Worm (Caenorhabditis elegans) whole organism, L3 larva: Measurements from ENCODE around the gene eral-1.

Experiments used
- ZK546.5 ChIP-seq: sonication (generic microtip); optimal IDR thresholded peaks from 2 replicates; lab custom pipeline; 2017; ENCODE audit warnings: missing biosample characterization, missing genetic modification characterization
- aly-2 ChIP-seq: fragments of 150-350 bp; optimal IDR thresholded peaks from 2 replicates; lab custom pipeline; 2014; ENCODE audit warnings: missing biosample characterization, missing genetic modification characterization
- ama-1 ChIP-seq: fragments of 150-350 bp; optimal IDR thresholded peaks from 2 replicates; lab custom pipeline; 2018
- ceh-16 ChIP-seq: sonication (generic microtip); optimal IDR thresholded peaks from 2 replicates; lab custom pipeline; 2017; ENCODE audit warnings: missing biosample characterization, missing genetic modification characterization
- ceh-28 ChIP-seq: fragments of 150-350 bp; optimal IDR thresholded peaks from 2 replicates; lab custom pipeline; 2014; ENCODE audit warnings: missing biosample characterization, missing genetic modification reagents, missing genetic modification characterization
- ceh-82 ChIP-seq: fragments of 150-350 bp; optimal IDR thresholded peaks from 2 replicates; lab custom pipeline; 2014; ENCODE audit warnings: missing biosample characterization, missing genetic modification characterization
- ceh-9 ChIP-seq: sonication (generic microtip); optimal IDR thresholded peaks from 2 replicates; lab custom pipeline; 2018; ENCODE audit warnings: missing biosample characterization, missing genetic modification characterization
- daf-12 ChIP-seq: fragments of 150-350 bp; optimal IDR thresholded peaks from 2 replicates; lab custom pipeline; 2014; ENCODE audit warnings: missing biosample characterization, missing genetic modification reagents, missing genetic modification characterization
- egl-27 ChIP-seq: sonication (generic microtip); optimal IDR thresholded peaks from 4 replicates; lab custom pipeline; 2017; ENCODE audit warnings: missing biosample characterization, missing genetic modification reagents, missing genetic modification characterization
- egl-5 ChIP-seq: fragments of 150-350 bp; optimal IDR thresholded peaks from 2 replicates; lab custom pipeline; 2017; ENCODE audit warnings: missing biosample characterization, missing genetic modification reagents, missing genetic modification characterization, inconsistent platforms
- elt-1 ChIP-seq: fragments of 150-350 bp; optimal IDR thresholded peaks from 2 replicates; lab custom pipeline; 2014; ENCODE audit warnings: missing biosample characterization, missing genetic modification characterization
- elt-2 ChIP-seq: sonication (generic microtip); optimal IDR thresholded peaks from 2 replicates; lab custom pipeline; 2016; ENCODE audit warnings: missing genetic modification reagents, mild to moderate bottlenecking, missing genetic modification characterization, missing compliant biosample characterization
- eor-1 ChIP-seq, 2 experiments: fragments of 150-350 bp; optimal IDR thresholded peaks; 2 replicates each; lab custom pipeline; 2014 to 2018; ENCODE audit warnings: missing biosample characterization in 2 of 2, missing genetic modification characterization in 2 of 2
- fkh-10 ChIP-seq: sonication (generic microtip); optimal IDR thresholded peaks from 2 replicates; lab custom pipeline; 2017; ENCODE audit warnings: missing biosample characterization, missing genetic modification reagents, missing genetic modification characterization
- fos-1 ChIP-seq: fragments of 150-350 bp; optimal IDR thresholded peaks from 2 replicates; lab custom pipeline; 2014; ENCODE audit warnings: missing biosample characterization, missing genetic modification characterization
- hmg-11 ChIP-seq: sonication (generic microtip); optimal IDR thresholded peaks from 2 replicates; lab custom pipeline; 2016; ENCODE audit warnings: missing genetic modification characterization, missing compliant biosample characterization
- jun-1 ChIP-seq: fragments of 150-350 bp; optimal IDR thresholded peaks from 2 replicates; lab custom pipeline; 2014; ENCODE audit warnings: missing biosample characterization, missing genetic modification reagents, missing genetic modification characterization
- lin-15B ChIP-seq: fragments of 150-350 bp; optimal IDR thresholded peaks from 2 replicates; lab custom pipeline; 2014; ENCODE audit warnings: missing biosample characterization, missing genetic modification characterization
- lin-39 ChIP-seq: fragments of 150-350 bp; optimal IDR thresholded peaks from 2 replicates; lab custom pipeline; 2018; ENCODE audit warnings: missing biosample characterization, missing genetic modification reagents, missing genetic modification characterization
- mdl-1 ChIP-seq: fragments of 150-350 bp; optimal IDR thresholded peaks from 2 replicates; lab custom pipeline; 2014; ENCODE audit warnings: missing biosample characterization, missing genetic modification characterization
- mml-1 ChIP-seq: fragments of 150-350 bp; sonication (generic microtip); optimal IDR thresholded peaks from 3 replicates; lab custom pipeline; 2014; ENCODE audit warnings: missing biosample characterization, missing genetic modification characterization
- nfya-1 ChIP-seq: sonication (generic microtip); optimal IDR thresholded peaks from 2 replicates; lab custom pipeline; 2017; ENCODE audit warnings: missing genetic modification characterization, mild to moderate bottlenecking, missing compliant biosample characterization, antibody characterized with exemption, moderate library complexity; ENCODE audit not compliant: insufficient read depth
- nhr-11 ChIP-seq: fragments of 150-350 bp; optimal IDR thresholded peaks from 2 replicates; lab custom pipeline; 2014; ENCODE audit warnings: missing biosample characterization, missing genetic modification characterization
- nhr-12 ChIP-seq: fragments of 150-350 bp; optimal IDR thresholded peaks from 2 replicates; lab custom pipeline; 2014; ENCODE audit warnings: missing biosample characterization, missing genetic modification characterization
- nhr-237 ChIP-seq: fragments of 150-350 bp; optimal IDR thresholded peaks from 2 replicates; lab custom pipeline; 2014; ENCODE audit warnings: missing biosample characterization, missing genetic modification characterization
- nhr-43 ChIP-seq: sonication (generic microtip); optimal IDR thresholded peaks from 2 replicates; lab custom pipeline; 2016; ENCODE audit warnings: mild to moderate bottlenecking, missing genetic modification characterization, missing compliant biosample characterization; ENCODE audit not compliant: poor library complexity, severe bottlenecking
- nhr-76 ChIP-seq: fragments of 150-350 bp; sonication (generic microtip); optimal IDR thresholded peaks from 5 replicates; lab custom pipeline; 2014; ENCODE audit warnings: missing biosample characterization, missing genetic modification characterization
- pha-4 ChIP-seq: fragments of 150-350 bp; optimal IDR thresholded peaks from 2 replicates; lab custom pipeline; 2014; ENCODE audit warnings: missing biosample characterization, missing genetic modification reagents, missing genetic modification characterization
- pqm-1 ChIP-seq: fragments of 150-350 bp; optimal IDR thresholded peaks from 2 replicates; lab custom pipeline; 2017; ENCODE audit warnings: missing biosample characterization, missing genetic modification characterization, inconsistent platforms
- sea-2 ChIP-seq: fragments of 150-350 bp; sonication (generic microtip); optimal IDR thresholded peaks from 4 replicates; lab custom pipeline; 2014; ENCODE audit warnings: missing biosample characterization, missing genetic modification reagents, missing genetic modification characterization
- skn-1 ChIP-seq: fragments of 150-350 bp; optimal IDR thresholded peaks from 2 replicates; lab custom pipeline; 2014; ENCODE audit warnings: missing biosample characterization, missing genetic modification characterization
- snpc-4 ChIP-seq: fragments of 150-350 bp; optimal IDR thresholded peaks from 2 replicates; lab custom pipeline; 2014; ENCODE audit warnings: missing biosample characterization, missing genetic modification characterization
- tbx-2 ChIP-seq: sonication (generic microtip); optimal IDR thresholded peaks from 2 replicates; lab custom pipeline; 2016; ENCODE audit warnings: mild to moderate bottlenecking, missing genetic modification characterization, missing compliant biosample characterization
- unc-62 ChIP-seq: fragments of 150-350 bp; sonication (generic microtip); optimal IDR thresholded peaks from 4 replicates; lab custom pipeline; 2014; ENCODE audit warnings: missing biosample characterization, missing genetic modification reagents, missing genetic modification characterization
- ztf-11 ChIP-seq: fragments of 150-350 bp; optimal IDR thresholded peaks from 2 replicates; lab custom pipeline; 2014; ENCODE audit warnings: missing biosample characterization, missing genetic modification characterization

The eral-1 gene

ce11 chrII:9589667-9590066, at the start of gene eral-1:
TSS of gene eral-1 (minus strand) at chrII:9589767.
- no peak for TF ChIP-seq snpc-4 (tag; lab: Kevin White, UChicago)
- no peak for TF ChIP-seq daf-12 (tag; lab: Kevin White, UChicago)
- no peak for TF ChIP-seq lin-15B (tag; lab: Kevin White, UChicago)
- no peak for TF ChIP-seq ceh-28 (tag; lab: Kevin White, UChicago)
- TF ChIP-seq nhr-237 (tag; lab: Kevin White, UChicago), result no peak
- no peak for TF ChIP-seq pha-4
- TF ChIP-seq jun-1 (tag; lab: Kevin White, UChicago), result no peak
- no peak for TF ChIP-seq eor-1 (tag; optimal IDR thresholded peaks at IDR 0.05; lab: Kevin White, UChicago)
- TF ChIP-seq ama-1, result no peak
- no peak for TF ChIP-seq ZK546.5
- no peak for TF ChIP-seq sea-2 (GFP tag; lab: Kevin White, UChicago)
- TF ChIP-seq egl-27 (tag; lab: Kevin White, UChicago), result no peak
- TF ChIP-seq hmg-11 (tag; lab: Kevin White, UChicago), result no peak
- no peak for TF ChIP-seq ztf-11 (tag; lab: Kevin White, UChicago)
- no peak for TF ChIP-seq mdl-1 (tag; lab: Kevin White, UChicago)
- no peak for TF ChIP-seq unc-62 (GFP tag; lab: Kevin White, UChicago)
- no peak for TF ChIP-seq mml-1 (tag; lab: Kevin White, UChicago)
- TF ChIP-seq aly-2, result no peak
- no peak for TF ChIP-seq fos-1 (tag; lab: Kevin White, UChicago)
- TF ChIP-seq nhr-12 (tag; lab: Kevin White, UChicago), result no peak

DNA sequence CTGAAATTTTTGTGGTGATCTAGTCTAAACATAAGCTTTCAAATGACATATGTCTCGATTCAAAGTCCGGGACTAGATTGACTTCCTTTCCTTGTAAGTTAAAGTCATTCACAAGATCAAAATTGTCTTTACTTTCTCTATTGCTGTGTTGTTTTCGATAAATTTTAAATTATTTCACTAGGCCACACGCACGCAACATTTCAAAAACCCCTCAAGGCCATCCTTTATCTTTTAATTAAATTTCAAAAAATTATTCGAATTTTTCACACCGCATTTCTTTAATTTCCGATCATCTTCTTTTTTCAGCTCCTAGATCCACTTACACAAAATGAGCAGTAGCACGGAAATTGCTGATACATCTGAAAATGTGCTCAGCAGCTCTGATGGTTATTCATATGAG, 46.7 kb upstream of the eral-1 start, which contains the start of gene ZK1307.7:
ZK1307.7 (plus strand) TSS at position 301 of the 400 bp plus-strand sequence.
- TF ChIP-seq jun-1 (tag; lab: Kevin White, UChicago) (no peak), egl-5 (tag; lab: Kevin White, UChicago) (no peak), ceh-82 (tag; lab: Kevin White, UChicago) (no peak), nhr-76 (tag; lab: Kevin White, UChicago) (no peak)

DNA sequence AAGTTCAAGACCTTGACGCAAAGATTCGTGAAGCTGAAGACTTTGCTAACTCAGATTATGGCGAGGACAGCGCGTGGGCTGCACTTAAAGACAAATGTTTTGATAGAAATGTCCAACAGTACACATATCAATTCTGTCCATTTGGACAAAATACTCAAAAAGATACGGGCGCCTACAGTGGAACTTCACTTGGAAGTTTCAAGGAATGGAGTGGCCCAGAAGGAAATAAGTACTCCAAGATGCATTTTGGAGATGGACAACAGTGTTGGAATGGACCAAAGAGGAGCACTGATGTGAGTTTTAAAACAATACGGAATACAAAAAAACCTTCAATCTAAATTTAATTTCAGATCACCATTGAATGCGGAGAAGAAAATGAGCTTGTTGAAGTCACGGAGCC, 36.4 kb upstream of the eral-1 start:
- no peak for TF ChIP-seq elt-2 (tag; lab: Kevin White, UChicago)
- no peak for TF ChIP-seq ztf-11 (tag; lab: Kevin White, UChicago)
- no peak for TF ChIP-seq nhr-11 (tag; lab: Kevin White, UChicago)
- TF ChIP-seq nhr-76 (tag; lab: Kevin White, UChicago), result no peak
- no peak for TF ChIP-seq fkh-10 (GFP tag; lab: Kevin White, UChicago)
- TF ChIP-seq snpc-4 (tag; lab: Kevin White, UChicago), result no peak
- TF ChIP-seq aly-2, result no peak
- TF ChIP-seq skn-1, result no peak
- TF ChIP-seq eor-1 (tag; optimal IDR thresholded peaks at IDR 0.05; lab: Kevin White, UChicago), result no peak
- TF ChIP-seq ceh-16 (tag; lab: Kevin White, UChicago), result no peak
- no peak for TF ChIP-seq elt-1

DNA sequence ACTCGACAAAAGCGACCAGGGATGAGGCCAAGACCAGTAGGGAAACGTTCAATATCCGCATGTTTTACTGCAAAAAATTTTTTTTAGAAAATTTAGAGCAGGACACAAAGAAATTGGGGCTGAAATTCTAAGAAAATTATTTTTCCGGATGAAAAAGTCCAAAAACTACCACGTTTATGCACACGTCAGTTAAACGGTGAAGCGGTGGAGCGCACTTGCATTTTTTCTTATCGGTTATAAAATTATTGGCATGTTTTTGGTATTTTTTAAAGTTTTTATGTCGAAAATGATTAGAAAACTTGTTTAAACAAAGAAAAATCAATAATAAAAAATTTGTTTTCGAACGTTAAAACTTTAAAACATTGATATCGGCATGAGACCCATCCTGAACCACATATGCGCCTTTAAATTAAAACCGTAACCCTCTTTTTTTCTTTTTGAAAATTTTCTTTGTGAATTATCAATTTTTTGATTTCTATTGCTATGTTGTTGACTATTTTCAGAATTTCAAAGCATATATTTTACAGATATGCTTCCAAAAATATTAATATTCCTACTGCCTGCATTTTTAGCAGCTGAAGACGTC, 34.6 kb upstream of the eral-1 start, which contains the start of the genes dnj-20 and ZK1307.8:
dnj-20 (minus strand) TSS at position 67 of the 586 bp plus-strand sequence.
ZK1307.8 (plus strand) TSS at position 504 of the 586 bp plus-strand sequence.
- TF ChIP-seq hmg-11 (tag; lab: Kevin White, UChicago) (peak; percentile 33), tbx-2 (tag; lab: Kevin White, UChicago) (no peak), elt-2 (tag; lab: Kevin White, UChicago) (peak; percentile 45), unc-62 (GFP tag; lab: Kevin White, UChicago) (no peak), nfya-1 (tag; lab: Kevin White, UChicago) (peak; percentile 34), eor-1 (tag; optimal IDR thresholded peaks at IDR 0.05; lab: Kevin White, UChicago) (no peak), mml-1 (tag; lab: Kevin White, UChicago) (no peak), nhr-43 (tag; lab: Kevin White, UChicago) (no peak), pqm-1 (peak; percentile 34), ceh-9 (no peak), lin-15B (tag; lab: Kevin White, UChicago) (peak; percentile 40), pha-4 (peak; percentile 9), aly-2 (no peak), egl-27 (tag; lab: Kevin White, UChicago) (no peak), lin-39 (tag; lab: Kevin White, UChicago) (peak; percentile 22)
